Fruit fly (Drosophila melanogaster): ENCODE data around the gene CG18508.

DNA sequence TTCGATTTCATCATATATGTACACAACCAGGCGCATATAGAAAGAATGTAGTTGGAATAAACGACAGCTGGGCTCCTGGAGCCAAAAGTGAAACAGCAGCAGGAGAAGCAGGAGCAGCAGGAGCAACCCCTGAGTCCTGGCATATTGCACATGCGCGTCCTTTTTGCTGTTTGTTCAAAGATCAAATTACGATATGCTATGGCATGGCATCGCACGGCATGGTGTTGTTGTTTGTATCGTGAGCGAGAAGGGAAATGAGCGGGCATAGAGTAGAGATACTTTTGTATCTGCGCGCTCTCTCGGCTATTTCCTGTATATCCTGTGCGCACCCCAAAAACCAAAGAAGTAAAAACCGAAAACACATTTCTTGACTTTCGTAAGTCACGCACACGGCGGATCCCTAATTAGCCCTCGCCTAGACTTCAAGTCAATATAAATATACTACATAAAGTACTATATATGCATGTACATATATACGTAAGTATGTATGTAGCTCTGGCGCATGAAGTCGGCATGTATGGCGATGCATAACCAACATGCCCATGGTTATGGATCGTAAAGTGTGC is 35.0 kb downstream of the CG18508 start:
- TF ChIP-seq h (GFP tag; optimal IDR thresholded peaks at IDR 0.05) (no peak), Jra (GFP tag; optimal IDR thresholded peaks at IDR 0.05) (no peak), Abd-B (GFP tag; optimal IDR thresholded peaks at IDR 0.05) (no peak), foxo (GFP tag; optimal IDR thresholded peaks at IDR 0.05) (no peak)
